Worm (Caenorhabditis elegans): ENCODE data around the gene tre-2.

tre-2 gene

ce11 chrIV:6878912-6879554 lies 4.2 kb downstream of the tre-2 start:
- TF ChIP-seq klf-2 (GFP tag; conservative IDR thresholded peaks at IDR 0.05) (no peak), ztf-23 (GFP tag; IDR thresholded peaks at IDR 0.05) (no peak), ztf-29 (GFP tag; IDR thresholded peaks at IDR 0.05) (no peak), ref-1 (GFP tag; conservative IDR thresholded peaks at IDR 0.05) (no peak), flt-1 (GFP tag; IDR thresholded peaks at IDR 0.05) (no peak), cog-1 (tag; optimal IDR thresholded peaks at IDR 0.05) (no peak), tab-1 (GFP tag; IDR thresholded peaks at IDR 0.05) (no peak), med-1 (GFP tag; optimal IDR thresholded peaks at IDR 0.05; ENCODE audit: insufficient read depth) (no peak), T22C8.4 (GFP tag; IDR thresholded peaks at IDR 0.05) (no peak)

- TF ChIP-seq ztf-23 (GFP tag; IDR thresholded peaks at IDR 0.05) (no peak), ref-1 (GFP tag; conservative IDR thresholded peaks at IDR 0.05) (no peak), cog-1 (tag; optimal IDR thresholded peaks at IDR 0.05) (no peak), tab-1 (GFP tag; IDR thresholded peaks at IDR 0.05) (no peak), med-1 (GFP tag; optimal IDR thresholded peaks at IDR 0.05; ENCODE audit: insufficient read depth) (no peak), ztf-29 (GFP tag; IDR thresholded peaks at IDR 0.05) (no peak), klf-2 (GFP tag; conservative IDR thresholded peaks at IDR 0.05) (no peak)
Observed at ce11 chrIV:6872958-6873357, 10.3 kb downstream of the tre-2 start, which contains the start of gene srx-19. Gene srx-19, plus strand, starts transcription at chrIV:6873258.

- TF ChIP-seq ref-1 (GFP tag; conservative IDR thresholded peaks at IDR 0.05): no peak
- no peak for TF ChIP-seq ztf-23 (GFP tag; IDR thresholded peaks at IDR 0.05)
- no peak for TF ChIP-seq med-1 (GFP tag; optimal IDR thresholded peaks at IDR 0.05; ENCODE audit: insufficient read depth)
- TF ChIP-seq T22C8.4 (GFP tag; IDR thresholded peaks at IDR 0.05): no peak
- TF ChIP-seq flt-1 (GFP tag; IDR thresholded peaks at IDR 0.05): no peak
- TF ChIP-seq klf-2 (GFP tag; conservative IDR thresholded peaks at IDR 0.05): no peak
- no peak for TF ChIP-seq cog-1 (tag; optimal IDR thresholded peaks at IDR 0.05)
- no peak for TF ChIP-seq tab-1 (GFP tag; IDR thresholded peaks at IDR 0.05)
- no peak for TF ChIP-seq ztf-29 (GFP tag; IDR thresholded peaks at IDR 0.05)
Observed at ce11 chrIV:6867791-6868190, 15.5 kb downstream of the tre-2 start, which contains the start of gene srx-20. Gene srx-20, plus strand, starts transcription at chrIV:6868091.

- TF ChIP-seq ztf-23 (GFP tag; IDR thresholded peaks at IDR 0.05): no peak
- no peak for TF ChIP-seq T22C8.4 (GFP tag; IDR thresholded peaks at IDR 0.05)
- no peak for TF ChIP-seq tab-1 (GFP tag; IDR thresholded peaks at IDR 0.05)
Observed at ce11 chrIV:6859270-6859669, 24.0 kb downstream of the tre-2 start, which contains the start of gene R13H7.2. Gene R13H7.2, minus strand, starts transcription at chrIV:6859370.

ce11 chrIV:6852727-6853126 lies 30.5 kb downstream of the tre-2 start:
- TF ChIP-seq flt-1 (GFP tag; IDR thresholded peaks at IDR 0.05): no peak
- TF ChIP-seq cog-1 (tag; optimal IDR thresholded peaks at IDR 0.05): no peak
- TF ChIP-seq ref-1 (GFP tag; conservative IDR thresholded peaks at IDR 0.05): no peak
- TF ChIP-seq ztf-29 (GFP tag; IDR thresholded peaks at IDR 0.05): no peak
- no peak for TF ChIP-seq klf-2 (GFP tag; conservative IDR thresholded peaks at IDR 0.05)
- TF ChIP-seq tab-1 (GFP tag; IDR thresholded peaks at IDR 0.05): no peak
- TF ChIP-seq med-1 (GFP tag; optimal IDR thresholded peaks at IDR 0.05; ENCODE audit: insufficient read depth): no peak
- no peak for TF ChIP-seq ztf-23 (GFP tag; IDR thresholded peaks at IDR 0.05)
- TF ChIP-seq T22C8.4 (GFP tag; IDR thresholded peaks at IDR 0.05): no peak

ce11 chrIV:6842470-6843008 lies 40.7 kb downstream of the tre-2 start, which contains the start of gene lip-1:
Gene lip-1, plus strand, starts transcription at chrIV:6842958.
- TF ChIP-seq ref-1 (GFP tag; conservative IDR thresholded peaks at IDR 0.05) (no peak), flt-1 (GFP tag; IDR thresholded peaks at IDR 0.05) (no peak)

- no peak for TF ChIP-seq ztf-29 (GFP tag; IDR thresholded peaks at IDR 0.05)
- TF ChIP-seq ref-1 (GFP tag; conservative IDR thresholded peaks at IDR 0.05): no peak
- TF ChIP-seq ztf-23 (GFP tag; IDR thresholded peaks at IDR 0.05): no peak
Observed at ce11 chrIV:6841562-6842282, 41.5 kb downstream of the tre-2 start.

- TF ChIP-seq cog-1 (tag; optimal IDR thresholded peaks at IDR 0.05) (no peak), med-1 (GFP tag; optimal IDR thresholded peaks at IDR 0.05; ENCODE audit: insufficient read depth) (no peak), klf-2 (GFP tag; conservative IDR thresholded peaks at IDR 0.05) (no peak), T22C8.4 (GFP tag; IDR thresholded peaks at IDR 0.05) (no peak), flt-1 (GFP tag; IDR thresholded peaks at IDR 0.05) (no peak), ztf-23 (GFP tag; IDR thresholded peaks at IDR 0.05) (no peak), ref-1 (GFP tag; conservative IDR thresholded peaks at IDR 0.05) (no peak), tab-1 (GFP tag; IDR thresholded peaks at IDR 0.05) (no peak), ztf-29 (GFP tag; IDR thresholded peaks at IDR 0.05) (no peak)
Observed at ce11 chrIV:6839091-6839522, 44.1 kb downstream of the tre-2 start.

ce11 chrIV:6836769-6837168 lies 46.5 kb downstream of the tre-2 start:
- TF ChIP-seq tab-1 (GFP tag; IDR thresholded peaks at IDR 0.05): no peak

- TF ChIP-seq flt-1 (GFP tag; IDR thresholded peaks at IDR 0.05) (no peak), tab-1 (GFP tag; IDR thresholded peaks at IDR 0.05) (no peak), med-1 (GFP tag; optimal IDR thresholded peaks at IDR 0.05; ENCODE audit: insufficient read depth) (no peak), T22C8.4 (GFP tag; IDR thresholded peaks at IDR 0.05) (no peak), cog-1 (tag; optimal IDR thresholded peaks at IDR 0.05) (no peak), klf-2 (GFP tag; conservative IDR thresholded peaks at IDR 0.05) (no peak), ref-1 (GFP tag; conservative IDR thresholded peaks at IDR 0.05) (no peak), ztf-29 (GFP tag; IDR thresholded peaks at IDR 0.05) (no peak), ztf-23 (GFP tag; IDR thresholded peaks at IDR 0.05) (no peak)
Observed at ce11 chrIV:6834705-6835104, 48.5 kb downstream of the tre-2 start.
